Worm (Caenorhabditis elegans): ENCODE data around the gene C08B6.10.

ce11 chrV:10107309-10107708, 18.0 kb upstream of the C08B6.10 start, which contains the start of gene C08B6.11:
- no peak for TF ChIP-seq lir-1 (GFP tag; conservative IDR thresholded peaks at IDR 0.05)
- no peak for TF ChIP-seq repo-1 (tag; optimal IDR thresholded peaks at IDR 0.05)
- no peak for TF ChIP-seq madf-3 (GFP tag; IDR thresholded peaks at IDR 0.05)
- no peak for TF ChIP-seq pha-4 (tag; optimal IDR thresholded peaks at IDR 0.05)
- no peak for TF ChIP-seq Y79H2A.3 (GFP tag; conservative IDR thresholded peaks at IDR 0.05)
- no peak for TF ChIP-seq unc-62 (GFP tag; optimal IDR thresholded peaks at IDR 0.05)
- no peak for TF ChIP-seq ceh-27 (GFP tag; optimal IDR thresholded peaks at IDR 0.05)
- TF ChIP-seq lag-1 (GFP tag; IDR thresholded peaks at IDR 0.05), result no peak
- no peak for TF ChIP-seq rec-8 (tag; optimal IDR thresholded peaks at IDR 0.05)
- TF ChIP-seq ama-1 (optimal IDR thresholded peaks at IDR 0.05), result no peak
- no peak for TF ChIP-seq ama-1 (GFP tag; optimal IDR thresholded peaks at IDR 0.05)
